Worm (Caenorhabditis elegans): ENCODE measurements around the gene sri-46.

The sri-46 gene

ce11 chrII:678581-678980 is 7.7 kb upstream of the sri-46 start, which contains the start of gene T02H6.9:
Gene T02H6.9 (plus strand): TSS chrII:678881.
- TF ChIP-seq fos-1 (tag; optimal IDR thresholded peaks at IDR 0.05): no peak

- no peak for TF ChIP-seq C04F5.9 (tag; optimal IDR thresholded peaks at IDR 0.05)
- TF ChIP-seq zag-1 (tag; optimal IDR thresholded peaks at IDR 0.05): no peak
- no peak for TF ChIP-seq irx-1 (tag; optimal IDR thresholded peaks at IDR 0.05)
- no peak for TF ChIP-seq vab-15 (tag; optimal IDR thresholded peaks at IDR 0.05)
- no peak for TF ChIP-seq ama-1 (optimal IDR thresholded peaks at IDR 0.05)
- TF ChIP-seq lin-14 (GFP tag; optimal IDR thresholded peaks at IDR 0.05): no peak
- TF ChIP-seq alr-1 (tag; optimal IDR thresholded peaks at IDR 0.05; ENCODE audit: borderline replicate concordance): no peak
- no peak for TF ChIP-seq blmp-1 (tag; optimal IDR thresholded peaks at IDR 0.05)
- TF ChIP-seq ceh-82 (tag; optimal IDR thresholded peaks at IDR 0.05): no peak
- TF ChIP-seq tlp-1 (tag; optimal IDR thresholded peaks at IDR 0.05): no peak
- TF ChIP-seq pqm-1 (tag; optimal IDR thresholded peaks at IDR 0.05): no peak
- TF ChIP-seq lsy-2 (tag; optimal IDR thresholded peaks at IDR 0.05): no peak
- TF ChIP-seq ets-5 (GFP tag; IDR thresholded peaks at IDR 0.05): no peak
- TF ChIP-seq unc-98 (GFP tag; IDR thresholded peaks at IDR 0.05): no peak
Measured at ce11 chrII:675822-676221, 4.9 kb upstream of the sri-46 start.

ce11 chrII:675303-675702 is 4.4 kb upstream of the sri-46 start, which contains the start of gene Y39F10C.1:
Gene Y39F10C.1 (plus strand): TSS chrII:675603.
- TF ChIP-seq zip-4 (GFP tag; optimal IDR thresholded peaks at IDR 0.05): no peak
- TF ChIP-seq hpl-2 (GFP tag; optimal IDR thresholded peaks at IDR 0.05): no peak
- no peak for TF ChIP-seq nhr-237 (tag; optimal IDR thresholded peaks at IDR 0.05)
- TF ChIP-seq lsy-2 (tag; optimal IDR thresholded peaks at IDR 0.05): no peak
- TF ChIP-seq blmp-1 (tag; optimal IDR thresholded peaks at IDR 0.05): no peak

ce11 chrII:674116-674515 is 3.2 kb upstream of the sri-46 start, which contains the start of gene Y39F10C.3:
Gene Y39F10C.3 (plus strand): TSS chrII:674416.
- TF ChIP-seq nhr-85 (tag): no peak
- no peak for TF ChIP-seq hpl-2 (GFP tag; optimal IDR thresholded peaks at IDR 0.05)
- TF ChIP-seq lir-3 (tag; optimal IDR thresholded peaks at IDR 0.05; ENCODE audit: poor library complexity): no peak
- no peak for TF ChIP-seq swsn-7 (tag; optimal IDR thresholded peaks at IDR 0.05)
- no peak for TF ChIP-seq zip-4 (GFP tag; optimal IDR thresholded peaks at IDR 0.05)

- no peak for TF ChIP-seq snpc-4 (tag; optimal IDR thresholded peaks at IDR 0.05)
- TF ChIP-seq efl-1 (optimal IDR thresholded peaks at IDR 0.05): no peak
- TF ChIP-seq efl-1 (GFP tag; optimal IDR thresholded peaks at IDR 0.05 in 1 of 2): peak in 1 of 2 experiments; percentile 74
Measured at ce11 chrII:667864-668263, 3.1 kb downstream of the sri-46 start.

- TF ChIP-seq mef-2 (tag; optimal IDR thresholded peaks at IDR 0.05) (no peak), elt-2 (tag; optimal IDR thresholded peaks at IDR 0.05) (no peak), unc-62 (GFP tag; optimal IDR thresholded peaks at IDR 0.05) (no peak), sptf-1 (tag; optimal IDR thresholded peaks at IDR 0.05) (no peak), blmp-1 (tag; optimal IDR thresholded peaks at IDR 0.05) (no peak), hlh-17 (GFP tag; optimal IDR thresholded peaks at IDR 0.05; ENCODE audit: borderline replicate concordance) (no peak), zip-4 (GFP tag; optimal IDR thresholded peaks at IDR 0.05) (no peak), grh-1 (GFP tag; IDR thresholded peaks at IDR 0.05) (no peak), jun-1 (tag; optimal IDR thresholded peaks at IDR 0.05) (no peak), tbx-2 (tag; optimal IDR thresholded peaks at IDR 0.05) (no peak), fkh-4 (tag; optimal IDR thresholded peaks at IDR 0.05; ENCODE audit: borderline replicate concordance) (no peak), pqm-1 (tag; optimal IDR thresholded peaks at IDR 0.05) (no peak), fkh-10 (GFP tag; optimal IDR thresholded peaks at IDR 0.05) (no peak)
Measured at ce11 chrII:661696-662095, 9.2 kb downstream of the sri-46 start, which contains the start of gene sri-45. Gene sri-45 (minus strand): TSS chrII:661796.
